Worm (Caenorhabditis elegans): ENCODE measurements around the gene K03B4.1.

The K03B4.1 gene

DNA sequence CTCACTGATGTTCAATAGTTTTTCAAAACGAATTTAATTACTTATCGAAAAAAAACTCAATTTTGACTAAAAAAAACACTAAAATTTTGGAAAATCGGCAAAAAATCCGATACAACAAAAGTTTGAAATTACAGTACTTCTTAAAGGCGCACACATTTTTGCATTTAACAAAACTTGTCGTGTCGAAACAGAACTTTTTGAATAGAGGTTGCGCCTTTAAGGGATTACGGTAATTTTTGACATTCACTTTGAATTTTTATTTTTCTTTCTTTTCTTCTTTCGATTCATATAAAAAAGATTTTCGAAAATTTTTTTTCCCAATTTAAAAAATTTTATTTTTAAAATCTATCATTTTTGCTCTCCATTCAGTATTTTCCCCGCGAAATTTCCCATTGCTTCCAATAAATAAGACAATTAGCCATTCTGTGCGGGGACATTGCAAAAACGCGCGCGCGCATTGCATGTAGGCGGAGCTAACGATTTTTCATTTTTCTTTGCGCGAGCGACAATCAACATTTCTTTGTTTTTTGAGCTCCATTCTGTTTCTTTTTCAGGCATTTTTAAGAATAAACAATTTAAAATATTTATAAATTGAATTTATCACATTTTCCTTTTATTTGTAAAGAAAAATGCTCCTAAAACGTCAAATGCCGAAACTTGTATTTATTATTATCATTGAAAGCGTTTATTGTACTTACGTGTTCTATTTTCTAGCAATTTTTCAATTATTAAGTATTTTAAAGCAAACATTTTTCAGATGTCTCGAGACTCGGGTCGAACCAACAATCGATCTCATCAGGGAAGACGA is 42.2 kb downstream of the K03B4.1 start, which contains the start of gene F39G3.3 (continued):
- TF ChIP-seq nhr-90 (tag; optimal IDR thresholded peaks at IDR 0.05) = no peak
- peak; percentile 52; the same call in 1 of the 2 replicates for TF ChIP-seq ekl-4 (GFP tag; IDR thresholded peaks at IDR 0.05)
- TF ChIP-seq dpff-1 (tag; optimal IDR thresholded peaks at IDR 0.05) = no peak
- no peak for TF ChIP-seq nfya-2 (GFP tag; IDR thresholded peaks at IDR 0.05)
- peak; percentile 77 for TF ChIP-seq efl-1 (GFP tag; optimal IDR thresholded peaks at IDR 0.05)
- TF ChIP-seq egl-44 (GFP tag; IDR thresholded peaks at IDR 0.05) = no peak
- no peak for TF ChIP-seq cebp-1 (GFP tag; IDR thresholded peaks at IDR 0.05)
- TF ChIP-seq cebp-1 (tag; optimal IDR thresholded peaks at IDR 0.05) = peak; percentile 62
- TF ChIP-seq snpc-4 (GFP tag; optimal IDR thresholded peaks at IDR 0.05) = peak; percentile 21
- peak in 3 of 4 experiments; percentile 43 to 64 (median 59) for TF ChIP-seq snpc-4 (tag; optimal IDR thresholded peaks at IDR 0.05)
- TF ChIP-seq lin-54 (GFP tag; optimal IDR thresholded peaks at IDR 0.05) = peak; percentile 83
- TF ChIP-seq nhr-80 (tag; optimal IDR thresholded peaks at IDR 0.05) = peak; percentile 32
- TF ChIP-seq hlh-26 (GFP tag; conservative IDR thresholded peaks at IDR 0.05) = no peak
- peak; percentile 71 for TF ChIP-seq dpl-1 (GFP tag; optimal IDR thresholded peaks at IDR 0.05)
- TF ChIP-seq lin-35 (GFP tag; optimal IDR thresholded peaks at IDR 0.05) = peak in 1 of 3 experiments; percentile 38
- no peak for TF ChIP-seq ztf-6 (GFP tag; IDR thresholded peaks at IDR 0.05)
- peak; percentile 97 for TF ChIP-seq madf-6 (GFP tag; IDR thresholded peaks at IDR 0.05)
- peak; percentile 76 for TF ChIP-seq unc-130 (GFP tag; optimal IDR thresholded peaks at IDR 0.05)
- TF ChIP-seq lin-40 (tag; optimal IDR thresholded peaks at IDR 0.05) = peak; percentile 35
- TF ChIP-seq madf-8 (GFP tag; conservative IDR thresholded peaks at IDR 0.05) = peak; percentile 84
- TF ChIP-seq ztf-25 (GFP tag; IDR thresholded peaks at IDR 0.05) = no peak
- peak; percentile 30 for TF ChIP-seq die-1 (tag; optimal IDR thresholded peaks at IDR 0.05)
- TF ChIP-seq nhr-179 (tag; optimal IDR thresholded peaks at IDR 0.05) = no peak
- TF ChIP-seq hrde-1 (tag; optimal IDR thresholded peaks at IDR 0.05; ENCODE audit: borderline replicate concordance) = peak; percentile 79
- no peak for TF ChIP-seq F10E7.11 (tag; optimal IDR thresholded peaks at IDR 0.05)
- TF ChIP-seq F39B2.1 (GFP tag; IDR thresholded peaks at IDR 0.05) = 0 out of 2 replicates have a peak, but pooled peaks have one; percentile 17
- peak; percentile 48 for TF ChIP-seq tbp1 (GFP tag; optimal IDR thresholded peaks at IDR 0.05)
- no peak for TF ChIP-seq F55B11.4 (tag; optimal IDR thresholded peaks at IDR 0.05; ENCODE audit: borderline replicate concordance, insufficient read depth)
- no peak for TF ChIP-seq let-526 (GFP tag; IDR thresholded peaks at IDR 0.05)
- peak; percentile 71 for TF ChIP-seq him-1 (tag; optimal IDR thresholded peaks at IDR 0.05)
- no peak for TF ChIP-seq sdz-38 (tag; optimal IDR thresholded peaks at IDR 0.05)
- TF ChIP-seq lag-1 (GFP tag; IDR thresholded peaks at IDR 0.05) = no peak
- peak; percentile 56; the same call in 1 of the 2 replicates for TF ChIP-seq mcd-1 (GFP tag; IDR thresholded peaks at IDR 0.05)
- TF ChIP-seq let-607 (tag; optimal IDR thresholded peaks at IDR 0.05) = peak in 1 of 2 experiments; percentile 30
- TF ChIP-seq ceh-91 (GFP tag; IDR thresholded peaks at IDR 0.05) = peak; percentile 79
- TF ChIP-seq F49E8.2 (tag; optimal IDR thresholded peaks at IDR 0.05; ENCODE audit: insufficient read depth) = peak; percentile 25
- peak; percentile 56; the same call in 1 of the 2 replicates for TF ChIP-seq hsf-1 (GFP tag; IDR thresholded peaks at IDR 0.05)

DNA sequence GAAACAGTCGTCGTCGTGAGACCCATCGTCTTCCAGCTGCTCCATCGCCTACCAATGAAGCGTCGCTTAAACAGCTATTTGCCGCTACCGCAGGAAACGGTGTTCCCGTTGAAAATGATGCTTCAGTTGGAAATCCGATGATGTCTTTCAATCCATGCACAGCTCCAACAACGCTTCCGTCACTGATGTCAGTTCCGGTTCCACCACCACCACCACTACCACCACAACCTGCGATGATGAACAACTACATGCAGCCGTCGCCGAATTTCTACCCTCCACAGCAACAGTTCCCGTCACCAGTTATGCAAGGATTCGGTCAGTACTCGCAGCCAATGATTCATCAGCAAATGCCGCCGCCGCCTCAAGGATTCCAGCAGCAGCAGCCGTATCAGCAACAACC is 44.8 kb downstream of the K03B4.1 start:
- 0 out of 2 replicates have a peak, but pooled peaks have one; percentile 58 for TF ChIP-seq nfyb-1 (GFP tag; IDR thresholded peaks at IDR 0.05)
- no peak for TF ChIP-seq tlf-1 (GFP tag; optimal IDR thresholded peaks at IDR 0.05)
- peak; percentile 58; the same call in 1 of the 2 replicates for TF ChIP-seq zfh-2 (GFP tag; conservative IDR thresholded peaks at IDR 0.05)
- no peak for TF ChIP-seq F52B5.7 (tag; optimal IDR thresholded peaks at IDR 0.05)
